Worm (Caenorhabditis elegans) whole organism, midembryonic: ENCODE results near the gene C17A2.2.

ENCODE experiments used
- T22C8.4 ChIP-seq: fragments of 200-800 bp; sonication (Bioruptor generic); IDR thresholded peaks from 2 replicates; pipeline ENCODE4 v1.3.6; 2022; ENCODE audit warnings: missing genetic modification characterization, missing compliant biosample characterization
- cog-1 ChIP-seq: sonication (generic microtip); optimal IDR thresholded peaks from 2 replicates; lab custom pipeline; 2016; ENCODE audit warnings: missing genetic modification characterization, missing compliant biosample characterization
- flt-1 ChIP-seq: fragments of 200-800 bp; sonication (Bioruptor generic); IDR thresholded peaks from 2 replicates; pipeline ENCODE4 v1.3.6; 2022; ENCODE audit warnings: missing genetic modification characterization, missing compliant biosample characterization
- klf-2 ChIP-seq: fragments of 200-800 bp; sonication (Bioruptor generic); conservative IDR thresholded peaks from 2 replicates; pipeline ENCODE4 v1.3.6; 2022; ENCODE audit warnings: missing genetic modification reagents, missing genetic modification characterization, missing compliant biosample characterization
- med-1 ChIP-seq: sonication (generic microtip); optimal IDR thresholded peaks from 2 replicates; lab custom pipeline; 2017; ENCODE audit warnings: missing genetic modification characterization, mild to moderate bottlenecking, missing compliant biosample characterization, antibody characterized with exemption, missing genetic modification reagents; ENCODE audit not compliant: insufficient read depth
- ref-1 ChIP-seq: fragments of 200-800 bp; sonication (Bioruptor generic); conservative IDR thresholded peaks from 2 replicates; pipeline ENCODE4 v1.3.6; 2022; ENCODE audit warnings: missing genetic modification reagents, missing genetic modification characterization, missing compliant biosample characterization
- tab-1 ChIP-seq: fragments of 200-800 bp; sonication (Bioruptor generic); IDR thresholded peaks from 2 replicates; pipeline ENCODE4 v1.3.6; 2022; ENCODE audit warnings: missing genetic modification characterization, missing compliant biosample characterization
- ztf-23 ChIP-seq: fragments of 200-800 bp; sonication (Bioruptor generic); IDR thresholded peaks from 2 replicates; pipeline ENCODE4 v1.3.6; 2022; ENCODE audit warnings: missing genetic modification reagents, missing genetic modification characterization, missing compliant biosample characterization
- ztf-29 ChIP-seq: fragments of 200-800 bp; sonication (Bioruptor generic); IDR thresholded peaks from 2 replicates; pipeline ENCODE4 v1.3.6; 2022; ENCODE audit warnings: missing genetic modification reagents, missing genetic modification characterization, missing compliant biosample characterization

DNA sequence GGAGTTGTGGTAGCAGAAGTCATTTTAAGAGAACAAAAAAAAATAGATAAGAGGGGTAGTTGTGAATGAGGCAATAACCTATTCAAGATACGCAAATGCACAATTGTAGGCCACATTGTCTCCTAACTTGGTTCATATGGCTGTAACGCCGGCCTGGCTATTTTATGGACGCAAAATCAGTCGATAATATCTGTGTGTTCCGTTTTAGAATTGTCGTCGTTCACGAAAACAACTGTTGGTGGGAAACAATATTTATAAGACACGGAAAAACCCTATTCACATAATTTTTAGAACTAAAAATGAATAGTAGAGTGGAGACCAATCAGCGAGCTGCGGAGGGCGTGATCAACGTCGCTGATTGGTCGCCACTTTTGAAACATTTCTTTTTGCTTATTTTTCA lies 31.7 kb downstream of the C17A2.2 start, which contains the start of gene sdz-7:
- TF ChIP-seq flt-1 (GFP tag; lab: Robert Waterston, UW) (no peak), tab-1 (GFP tag; lab: Robert Waterston, UW) (no peak), T22C8.4 (GFP tag; lab: Robert Waterston, UW) (no peak), med-1 (GFP tag; lab: Kevin White, UChicago) (no peak), klf-2 (GFP tag; lab: Robert Waterston, UW) (no peak), ref-1 (GFP tag; lab: Robert Waterston, UW) (no peak), cog-1 (no peak), ztf-29 (GFP tag; lab: Robert Waterston, UW) (no peak), ztf-23 (GFP tag; lab: Robert Waterston, UW) (no peak)
